Fruit fly (Drosophila melanogaster): ENCODE data around the gene CG7264.

DNA sequence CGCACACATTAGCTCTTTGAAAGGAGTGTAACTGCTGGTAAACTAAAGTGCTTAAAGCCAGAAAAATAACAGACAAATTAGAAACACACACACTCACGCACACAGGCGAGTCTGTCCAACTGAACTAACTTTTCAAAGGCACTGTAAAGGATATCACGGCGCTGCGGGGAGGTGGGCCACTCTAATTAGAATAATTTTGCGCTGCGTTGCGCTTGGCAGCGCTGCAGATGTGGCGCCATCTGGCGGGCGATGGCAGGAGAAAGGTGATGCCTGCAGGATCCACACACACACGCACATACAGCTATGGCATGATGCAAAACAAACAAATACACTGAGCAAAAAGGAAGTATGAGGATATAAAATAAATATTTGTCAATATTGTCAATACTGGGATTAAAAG lies 47.2 kb downstream of the CG7264 start:
- TF ChIP-seq CG1620 (GFP tag; optimal IDR thresholded peaks at IDR 0.05) (no peak), ovo (GFP tag; optimal IDR thresholded peaks at IDR 0.05) (no peak), cnc (optimal IDR thresholded peaks at IDR 0.05) (no peak), Crg-1 (GFP tag; optimal IDR thresholded peaks at IDR 0.05) (no peak), Clk (GFP tag; optimal IDR thresholded peaks at IDR 0.05) (no peak)

Data from whole organism, adult.